Worm (Caenorhabditis elegans): ENCODE data around the gene ugt-12.

The ugt-12 gene

DNA sequence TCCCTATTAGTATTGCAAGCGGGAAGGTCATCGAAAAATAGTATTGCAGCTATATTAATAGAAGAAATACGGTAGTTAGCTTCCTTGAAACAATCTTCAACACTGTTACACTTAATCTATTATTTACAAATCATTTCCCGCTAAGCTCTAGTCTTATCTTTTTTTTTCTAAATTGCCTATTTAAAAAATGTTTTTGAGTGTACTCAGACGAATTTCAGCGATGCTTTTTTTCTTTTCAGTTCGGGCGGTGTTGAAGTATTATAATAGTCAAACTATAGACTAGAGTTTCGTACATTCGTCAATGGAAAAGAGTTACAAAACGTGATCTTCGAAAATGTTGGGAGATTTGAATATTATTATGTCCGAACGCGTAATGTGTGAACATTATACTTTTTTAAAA is 24.4 kb upstream of the ugt-12 start:
- TF ChIP-seq mes-2 (tag; optimal IDR thresholded peaks at IDR 0.05; ENCODE audit: poor library complexity, severe bottlenecking), result no peak
- no peak for TF ChIP-seq F44E2.7 (GFP tag; IDR thresholded peaks at IDR 0.05)
- no peak for TF ChIP-seq nhr-102 (tag; optimal IDR thresholded peaks at IDR 0.05)
- TF ChIP-seq nhr-6 (tag; optimal IDR thresholded peaks at IDR 0.05), result no peak
- no peak for TF ChIP-seq daf-8 (GFP tag; IDR thresholded peaks at IDR 0.05)
- TF ChIP-seq egl-27 (tag; optimal IDR thresholded peaks at IDR 0.05), result no peak
- no peak for TF ChIP-seq lin-1 (GFP tag; IDR thresholded peaks at IDR 0.05)
- TF ChIP-seq Y5F2A.4 (GFP tag; optimal IDR thresholded peaks at IDR 0.05), result no peak
- TF ChIP-seq snpc-1.2 (GFP tag; IDR thresholded peaks at IDR 0.05), result no peak
- TF ChIP-seq gei-8 (GFP tag; optimal IDR thresholded peaks at IDR 0.05), result no peak
- no peak for TF ChIP-seq set-16 (GFP tag; IDR thresholded peaks at IDR 0.05)
- no peak for TF ChIP-seq T20F7.1 (GFP tag; optimal IDR thresholded peaks at IDR 0.05)
- no peak for TF ChIP-seq egl-43 (GFP tag; IDR thresholded peaks at IDR 0.05)

DNA sequence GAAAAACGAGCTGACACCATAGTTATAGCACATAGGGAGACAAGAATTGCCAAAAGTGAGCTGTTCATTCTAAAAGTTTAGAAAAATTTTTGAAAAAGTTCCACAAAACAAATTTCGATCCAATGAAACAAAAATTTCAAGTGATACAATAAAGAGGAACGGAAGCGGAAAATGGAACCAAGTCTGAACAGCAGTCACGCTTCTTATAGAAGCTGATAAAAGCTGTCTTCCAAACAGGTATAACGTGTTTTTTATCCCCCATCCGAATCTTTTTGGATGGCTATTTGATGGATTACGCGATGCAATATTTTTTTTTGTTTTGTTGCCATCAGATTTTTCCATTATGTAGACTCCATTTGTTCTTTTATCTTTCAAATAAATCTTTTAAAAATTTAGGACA is 22.9 kb upstream of the ugt-12 start, which contains the start of gene H23N18.5:
Gene H23N18.5, minus strand, starts transcription at position 69 of the 400 bp plus-strand sequence.
- TF ChIP-seq aha-1 (tag) (peak; percentile 32), dve-1 (tag; optimal IDR thresholded peaks at IDR 0.05; ENCODE audit: insufficient read depth) (no peak), nhr-41 (GFP tag; IDR thresholded peaks at IDR 0.05) (no peak), nhr-48 (tag; optimal IDR thresholded peaks at IDR 0.05) (peak; percentile 19), T26A8.4 (GFP tag; IDR thresholded peaks at IDR 0.05) (no peak), nhr-28 (tag; optimal IDR thresholded peaks at IDR 0.05) (peak; percentile 43), daf-12 (tag; optimal IDR thresholded peaks at IDR 0.05) (no peak), snpc-4 (tag; optimal IDR thresholded peaks at IDR 0.05) (no peak), nhr-6 (tag; optimal IDR thresholded peaks at IDR 0.05) (no peak), fkh-10 (GFP tag; optimal IDR thresholded peaks at IDR 0.05) (no peak), mdl-1 (tag; optimal IDR thresholded peaks at IDR 0.05) (peak in 1 of 2 experiments; percentile 33), hlh-11 (tag; optimal IDR thresholded peaks at IDR 0.05) (peak; percentile 16), nhr-76 (tag; optimal IDR thresholded peaks at IDR 0.05) (no peak)

DNA sequence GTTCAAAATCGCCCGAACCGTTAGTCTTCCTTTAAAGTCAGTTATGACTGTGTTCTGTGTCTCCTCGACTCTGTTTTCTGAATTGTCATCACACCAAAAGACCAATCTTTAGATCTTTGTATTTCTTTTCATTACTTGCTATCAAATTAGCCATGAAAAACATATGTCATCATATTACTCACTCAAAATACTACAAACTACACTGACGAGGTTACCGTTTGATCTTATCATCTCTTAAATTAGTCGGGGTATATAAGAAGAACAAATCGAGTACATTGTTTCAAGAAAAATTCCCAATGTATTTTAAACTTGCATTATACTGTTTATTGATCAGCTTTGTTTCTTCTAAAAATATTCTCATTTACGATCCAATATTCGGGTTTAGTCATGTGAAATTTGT is 19.2 kb upstream of the ugt-12 start, which contains the start of gene ugt-13:
Gene ugt-13, plus strand, starts transcription at position 294 of the 400 bp plus-strand sequence.
- no peak for TF ChIP-seq spr-3 (GFP tag; optimal IDR thresholded peaks at IDR 0.05)
- no peak for TF ChIP-seq D1046.2 (GFP tag; IDR thresholded peaks at IDR 0.05)
- TF ChIP-seq skn-1 (tag; optimal IDR thresholded peaks at IDR 0.05), result no peak
- TF ChIP-seq dmd-6 (GFP tag; IDR thresholded peaks at IDR 0.05), result no peak
- TF ChIP-seq dmd-8 (GFP tag; IDR thresholded peaks at IDR 0.05), result no peak
- TF ChIP-seq ztf-7 (tag; optimal IDR thresholded peaks at IDR 0.05), result peak; percentile 97
- peak; percentile 61 for TF ChIP-seq mep-1 (tag; optimal IDR thresholded peaks at IDR 0.05)
- TF ChIP-seq cey-2 (tag; optimal IDR thresholded peaks at IDR 0.05; ENCODE audit: borderline replicate concordance, insufficient read depth), result peak; percentile 47
- no peak for TF ChIP-seq T20F7.1 (GFP tag; optimal IDR thresholded peaks at IDR 0.05)
- no peak for TF ChIP-seq nhr-6 (tag; optimal IDR thresholded peaks at IDR 0.05)
- TF ChIP-seq ZK337.2 (GFP tag; IDR thresholded peaks at IDR 0.05), result no peak
- TF ChIP-seq aha-1 (tag), result peak; percentile 73
- no peak for TF ChIP-seq ceh-28 (tag; optimal IDR thresholded peaks at IDR 0.05)
- TF ChIP-seq nhr-48 (tag; optimal IDR thresholded peaks at IDR 0.05), result peak; percentile 39
- no peak for TF ChIP-seq set-16 (GFP tag; IDR thresholded peaks at IDR 0.05)
- peak; percentile 94 for TF ChIP-seq nhr-28 (tag; optimal IDR thresholded peaks at IDR 0.05)
- TF ChIP-seq lsy-2 (tag; optimal IDR thresholded peaks at IDR 0.05), result peak in 1 of 2 experiments; percentile 28
- no peak for TF ChIP-seq vab-7 (GFP tag; IDR thresholded peaks at IDR 0.05)
- peak; percentile 33 for TF ChIP-seq nhr-102 (tag; optimal IDR thresholded peaks at IDR 0.05)
- peak; percentile 9 for TF ChIP-seq hlh-30 (tag; optimal IDR thresholded peaks at IDR 0.05; ENCODE audit: insufficient read depth)
- no peak for TF ChIP-seq daf-8 (GFP tag; IDR thresholded peaks at IDR 0.05)
